Worm (Caenorhabditis elegans): ENCODE data around the gene B0250.5.

B0250.5 gene

ce11 chrV:20464778-20465177 lies 28.9 kb upstream of the B0250.5 start:
- TF ChIP-seq dsc-1 (tag; optimal IDR thresholded peaks at IDR 0.05), result no peak
- no peak for TF ChIP-seq vab-15 (tag; optimal IDR thresholded peaks at IDR 0.05)

ce11 chrV:20470385-20470784 lies 23.3 kb upstream of the B0250.5 start, which contains the start of gene B0250.8:
Gene B0250.8 (minus strand): TSS chrV:20470485.
- TF ChIP-seq fos-1 (tag; optimal IDR thresholded peaks at IDR 0.05), result no peak
- no peak for TF ChIP-seq dsc-1 (tag; optimal IDR thresholded peaks at IDR 0.05)
- no peak for TF ChIP-seq efl-3 (GFP tag; optimal IDR thresholded peaks at IDR 0.05)
- no peak for TF ChIP-seq nhr-76 (tag; optimal IDR thresholded peaks at IDR 0.05)
- no peak for TF ChIP-seq pqm-1 (tag; optimal IDR thresholded peaks at IDR 0.05)
- TF ChIP-seq vab-15 (tag; optimal IDR thresholded peaks at IDR 0.05), result no peak
- no peak for TF ChIP-seq isw-1 (GFP tag; IDR thresholded peaks at IDR 0.05)
- no peak for TF ChIP-seq unc-62 (GFP tag; optimal IDR thresholded peaks at IDR 0.05)
- TF ChIP-seq ztf-11 (tag; optimal IDR thresholded peaks at IDR 0.05), result no peak
- no peak for TF ChIP-seq efl-1 (optimal IDR thresholded peaks at IDR 0.05)
- TF ChIP-seq efl-1 (GFP tag; optimal IDR thresholded peaks at IDR 0.05 in 1 of 2), result no peak
- no peak for TF ChIP-seq elt-3 (tag; optimal IDR thresholded peaks at IDR 0.05)
- no peak for TF ChIP-seq ceh-63 (GFP tag; optimal IDR thresholded peaks at IDR 0.05)

- TF ChIP-seq egl-27 (tag; optimal IDR thresholded peaks at IDR 0.05) (no peak), mdl-1 (tag; optimal IDR thresholded peaks at IDR 0.05) (no peak), nhr-85 (tag) (peak; percentile 6), unc-98 (GFP tag; IDR thresholded peaks at IDR 0.05) (no peak), dpl-1 (GFP tag; optimal IDR thresholded peaks at IDR 0.05) (no peak)
Observed at ce11 chrV:20475029-20475428, 18.7 kb upstream of the B0250.5 start.

ce11 chrV:20475830-20476229 lies 17.9 kb upstream of the B0250.5 start, which contains the start of gene B0250.7:
Gene B0250.7 (minus strand): TSS chrV:20476061.
- TF ChIP-seq nhr-28 (tag; optimal IDR thresholded peaks at IDR 0.05), result no peak
- TF ChIP-seq F16B12.6 (tag; optimal IDR thresholded peaks at IDR 0.05), result no peak
- no peak for TF ChIP-seq efl-1 (optimal IDR thresholded peaks at IDR 0.05)
- peak in 1 of 2 experiments; percentile 47 for TF ChIP-seq efl-1 (GFP tag; optimal IDR thresholded peaks at IDR 0.05 in 1 of 2)
- no peak for TF ChIP-seq skn-1 (tag; optimal IDR thresholded peaks at IDR 0.05)
- TF ChIP-seq lsy-2 (tag; optimal IDR thresholded peaks at IDR 0.05), result peak in 1 of 2 experiments; percentile 21

- no peak for TF ChIP-seq efl-1 (optimal IDR thresholded peaks at IDR 0.05)
- TF ChIP-seq efl-1 (GFP tag; optimal IDR thresholded peaks at IDR 0.05 in 1 of 2), result peak in 1 of 2 experiments; percentile 69
- no peak for TF ChIP-seq aly-2 (tag; optimal IDR thresholded peaks at IDR 0.05)
Observed at ce11 chrV:20476514-20476913, 17.2 kb upstream of the B0250.5 start.

ce11 chrV:20476981-20477380 lies 16.7 kb upstream of the B0250.5 start:
- TF ChIP-seq F16B12.6 (tag; optimal IDR thresholded peaks at IDR 0.05) (peak; percentile 84), egl-13 (tag; optimal IDR thresholded peaks at IDR 0.05) (no peak), lin-35 (GFP tag; optimal IDR thresholded peaks at IDR 0.05) (peak; percentile 12 to 17), nhr-12 (tag; optimal IDR thresholded peaks at IDR 0.05) (no peak), snu-23 (GFP tag; optimal IDR thresholded peaks at IDR 0.05) (peak; percentile 38), efl-1 (optimal IDR thresholded peaks at IDR 0.05) (peak; percentile 23 to 51), efl-1 (GFP tag; optimal IDR thresholded peaks at IDR 0.05 in 1 of 2) (peak; percentile 34 to 92), lin-14 (GFP tag; optimal IDR thresholded peaks at IDR 0.05) (no peak), mep-1 (tag; optimal IDR thresholded peaks at IDR 0.05) (no peak), rnt-1 (tag; optimal IDR thresholded peaks at IDR 0.05) (peak; percentile 21), elt-3 (tag; optimal IDR thresholded peaks at IDR 0.05) (peak in 1 of 6 experiments; percentile 41), lsy-2 (tag; optimal IDR thresholded peaks at IDR 0.05) (peak; percentile 42 to 51), C34B4.2 (tag; optimal IDR thresholded peaks at IDR 0.05) (no peak), dpl-1 (GFP tag; optimal IDR thresholded peaks at IDR 0.05) (peak in 2 of 3 experiments; percentile 39 to 44), isw-1 (GFP tag; IDR thresholded peaks at IDR 0.05) (peak; percentile 17), unc-62 (GFP tag; optimal IDR thresholded peaks at IDR 0.05) (no peak), lir-3 (tag; optimal IDR thresholded peaks at IDR 0.05; ENCODE audit: poor library complexity) (no peak), ceh-82 (tag; optimal IDR thresholded peaks at IDR 0.05) (peak; percentile 3 to 7 (median 5)), nhr-28 (tag; optimal IDR thresholded peaks at IDR 0.05) (no peak), xbp-1 (tag; optimal IDR thresholded peaks at IDR 0.05) (peak; percentile 23), ces-1 (GFP tag; optimal IDR thresholded peaks at IDR 0.05) (no peak)
